Worm (Caenorhabditis elegans) whole organism, mixed stage, embryonic: Measurements from ENCODE around the gene srz-102.

Source experiments
- flh-1 ChIP-seq: fragments of 200-800 bp; sonication (Bioruptor generic); optimal IDR thresholded peaks from 2 replicates; lab custom pipeline; 2018; ENCODE audit warnings: mild to moderate bottlenecking, missing genetic modification characterization, moderate library complexity, missing compliant biosample characterization
- mep-1 ChIP-seq: fragments of 150-350 bp; optimal IDR thresholded peaks from 2 replicates; lab custom pipeline; 2017; ENCODE audit warnings: missing biosample characterization, missing genetic modification reagents, missing genetic modification characterization, inconsistent platforms
- nhr-12 ChIP-seq: fragments of 150-350 bp; optimal IDR thresholded peaks from 2 replicates; lab custom pipeline; 2014; ENCODE audit warnings: missing biosample characterization, missing genetic modification characterization
- nhr-237 ChIP-seq: fragments of 150-350 bp; optimal IDR thresholded peaks from 2 replicates; lab custom pipeline; 2014; ENCODE audit warnings: missing biosample characterization, missing genetic modification characterization
- nhr-28 ChIP-seq: fragments of 150-350 bp; optimal IDR thresholded peaks from 2 replicates; lab custom pipeline; 2014; ENCODE audit warnings: missing biosample characterization, missing genetic modification characterization
- nhr-76 ChIP-seq: sonication (generic microtip); optimal IDR thresholded peaks from 2 replicates; lab custom pipeline; 2017; ENCODE audit warnings: missing biosample characterization, missing genetic modification characterization
- tbx-8 ChIP-seq: fragments of 200-800 bp; sonication (Bioruptor generic); optimal IDR thresholded peaks from 2 replicates; lab custom pipeline; 2018; ENCODE audit warnings: mild to moderate bottlenecking, missing genetic modification characterization, moderate library complexity, missing compliant biosample characterization
- unc-62 ChIP-seq: fragments of 150-350 bp; optimal IDR thresholded peaks from 2 replicates; lab custom pipeline; 2014; ENCODE audit warnings: missing biosample characterization, missing genetic modification reagents, missing genetic modification characterization

DNA sequence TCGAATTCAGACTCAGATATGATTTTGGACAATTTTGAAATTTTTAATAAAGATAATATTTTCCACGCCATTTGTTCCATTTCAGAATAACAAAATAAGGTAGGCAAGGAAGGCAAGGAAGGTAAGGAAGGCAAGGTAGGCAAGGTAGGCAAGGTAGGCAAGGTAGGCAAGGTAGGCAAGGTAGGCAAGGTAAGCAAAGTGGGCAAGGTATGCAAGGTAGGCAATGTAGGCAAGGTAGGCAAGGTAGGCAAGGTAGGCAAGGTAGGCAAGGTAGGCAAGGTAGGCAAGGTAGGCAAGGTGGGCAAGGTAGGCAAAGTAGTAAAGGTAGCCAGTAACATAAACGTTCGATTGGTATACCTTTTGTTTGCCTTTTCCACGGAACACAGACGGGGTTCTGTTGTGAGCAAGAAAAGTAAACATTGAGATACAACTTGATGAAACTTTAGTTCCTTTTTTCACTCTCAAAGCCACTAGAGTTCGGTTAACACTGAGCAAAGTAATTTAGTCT, 12.5 kb downstream of the srz-102 start, which contains the start of gene Y70C5C.1:
- TF ChIP-seq nhr-76: no peak
- peak; percentile 12 for TF ChIP-seq flh-1 (GFP tag; lab: Kevin White, UChicago)
- TF ChIP-seq unc-62 (GFP tag; lab: Kevin White, UChicago): no peak
- TF ChIP-seq tbx-8: no peak
- no peak for TF ChIP-seq nhr-237 (tag; lab: Kevin White, UChicago)
- TF ChIP-seq mep-1 (tag; lab: Kevin White, UChicago): no peak
- TF ChIP-seq nhr-12 (tag; lab: Kevin White, UChicago): no peak
- TF ChIP-seq nhr-28 (tag; lab: Kevin White, UChicago): no peak
